In the genomic region with DNA sequence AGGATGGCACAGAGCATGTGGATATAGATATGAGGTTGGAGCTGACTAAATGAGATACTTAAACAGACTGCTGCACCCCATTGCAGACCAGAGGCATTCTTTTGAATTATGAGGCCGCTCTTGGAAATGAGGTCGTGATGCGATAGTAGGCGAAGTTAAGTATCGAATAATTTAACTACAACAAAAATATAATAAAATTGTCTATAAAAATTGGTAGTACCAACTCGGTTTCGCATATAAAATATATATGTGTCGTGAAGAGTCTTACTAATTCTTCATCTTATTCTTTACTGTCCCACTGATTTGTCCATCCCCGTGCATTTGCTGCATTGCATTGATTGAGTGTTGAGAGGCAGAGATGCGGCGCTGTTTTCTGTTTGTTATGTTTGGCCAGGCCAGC, we compare ENCODE assay signal across 4 fruit fly cellular contexts.
A peak's percentile ranks its signal among the peaks of the same experiment; 100 is the strongest.
TF ChIP-seq lines count a peak whose summit lies in the region.

No protein-coding gene starts in this region.

- TF ChIP-seq CTCF in whole organism, embryonic (GFP tag; optimal IDR thresholded peaks at IDR 0.05; lab: Kevin White, UChicago): no peak

TF ChIP-seq in whole organism, embryonic, 481 proteins besides CTCF, POLR2A, EP300 and RAD21:
- TF ChIP-seq dan (GFP tag; IDR thresholded peaks at IDR 0.05; lab: Robert Waterston, UW) (no peak), cad (GFP tag; optimal IDR thresholded peaks at IDR 0.05; lab: Kevin White, UChicago) (peak; percentile 5)
TF ChIP-seq in whole organism, embryonic: peak in this region for 1.

TF ChIP-seq in whole organism, prepupa, 60 proteins besides CTCF, POLR2A, EP300 and RAD21:
- TF ChIP-seq OdsH (GFP tag; optimal IDR thresholded peaks at IDR 0.05; lab: Kevin White, UChicago) (no peak), net (GFP tag; optimal IDR thresholded peaks at IDR 0.05; lab: Kevin White, UChicago) (no peak), svp (GFP tag; lab: Kevin White, UChicago) (peak; percentile 54), Ets21C (GFP tag; optimal IDR thresholded peaks at IDR 0.05; lab: Kevin White, UChicago) (no peak), CG1621 (tag; optimal IDR thresholded peaks at IDR 0.05; lab: Kevin White, UChicago) (no peak), cyc (GFP tag; optimal IDR thresholded peaks at IDR 0.05; lab: Kevin White, UChicago) (no peak), fd85E (GFP tag; optimal IDR thresholded peaks at IDR 0.05; lab: Kevin White, UChicago) (no peak), Eip93F (GFP tag; optimal IDR thresholded peaks at IDR 0.05; lab: Kevin White, UChicago) (no peak), CG3032 (tag; optimal IDR thresholded peaks at IDR 0.05; lab: Kevin White, UChicago) (peak; percentile 6), topi (GFP tag; optimal IDR thresholded peaks at IDR 0.05; lab: Kevin White, UChicago) (no peak), dac (GFP tag; optimal IDR thresholded peaks at IDR 0.05; lab: Kevin White, UChicago) (no peak), Smox (GFP tag; optimal IDR thresholded peaks at IDR 0.05; lab: Kevin White, UChicago) (no peak), vri (GFP tag; optimal IDR thresholded peaks at IDR 0.05; lab: Kevin White, UChicago) (no peak), Eip78C (GFP tag; lab: Kevin White, UChicago) (peak; percentile 73), salr (GFP tag; optimal IDR thresholded peaks at IDR 0.05; lab: Kevin White, UChicago) (no peak), CG11762 (GFP tag; optimal IDR thresholded peaks at IDR 0.05; lab: Kevin White, UChicago; ENCODE audit: insufficient read depth) (no peak), CG10669 (GFP tag; optimal IDR thresholded peaks at IDR 0.05; lab: Kevin White, UChicago) (no peak), Sox15 (GFP tag; optimal IDR thresholded peaks at IDR 0.05; lab: Kevin White, UChicago) (no peak), fd59A (GFP tag; optimal IDR thresholded peaks at IDR 0.05; lab: Kevin White, UChicago) (no peak), Gug (GFP tag; IDR thresholded peaks at IDR 0.05; lab: Robert Waterston, UW) (no peak), ss (GFP tag; optimal IDR thresholded peaks at IDR 0.05; lab: Kevin White, UChicago) (no peak), CG7368 (GFP tag; optimal IDR thresholded peaks at IDR 0.05; lab: Kevin White, UChicago) (no peak), pdm3 (GFP tag; optimal IDR thresholded peaks at IDR 0.05; lab: Kevin White, UChicago) (no peak), CG6854 (GFP tag; optimal IDR thresholded peaks at IDR 0.05; lab: Kevin White, UChicago) (no peak), dsx (GFP tag; optimal IDR thresholded peaks at IDR 0.05; lab: Kevin White, UChicago; ENCODE audit: poor library complexity, severe bottlenecking) (peak; percentile 16), CG6163 (GFP tag; IDR thresholded peaks at IDR 0.05; lab: Robert Waterston, UW) (0 out of 3 replicates have a peak, but pooled peaks have one; percentile 25)

TF ChIP-seq in whole organism, pupa, 21 proteins besides CTCF, POLR2A, EP300 and RAD21:
- TF ChIP-seq CG12605 (GFP tag; IDR thresholded peaks at IDR 0.05; lab: Robert Waterston, UW) (no peak), Pif1B (GFP tag; optimal IDR thresholded peaks at IDR 0.05; lab: Kevin White, UChicago) (no peak), Ets98B (GFP tag; IDR thresholded peaks at IDR 0.05; lab: Robert Waterston, UW) (no peak), CG14655 (GFP tag; optimal IDR thresholded peaks at IDR 0.05; lab: Kevin White, UChicago) (peak; percentile 15), EcR (GFP tag; optimal IDR thresholded peaks at IDR 0.05; lab: Kevin White, UChicago) (no peak), CG13204 (GFP tag; optimal IDR thresholded peaks at IDR 0.05; lab: Kevin White, UChicago) (no peak), CG17806 (tag; optimal IDR thresholded peaks at IDR 0.05; lab: Kevin White, UChicago) (no peak)

TF ChIP-seq in whole organism, wandering third instar larva, 38 proteins besides CTCF, POLR2A, EP300 and RAD21:
- TF ChIP-seq sv (GFP tag; optimal IDR thresholded peaks at IDR 0.05; lab: Kevin White, UChicago): no peak
- TF ChIP-seq dsf (GFP tag; optimal IDR thresholded peaks at IDR 0.05; lab: Kevin White, UChicago; ENCODE audit: borderline replicate concordance): no peak
- no peak for TF ChIP-seq rgr (GFP tag; optimal IDR thresholded peaks at IDR 0.05; lab: Kevin White, UChicago)
- no peak for TF ChIP-seq GATAd (GFP tag; optimal IDR thresholded peaks at IDR 0.05; lab: Kevin White, UChicago)
- no peak for TF ChIP-seq Jra (GFP tag; optimal IDR thresholded peaks at IDR 0.05; lab: Kevin White, UChicago)
- peak; percentile 14 for TF ChIP-seq h (GFP tag; optimal IDR thresholded peaks at IDR 0.05; lab: Kevin White, UChicago)
- peak; percentile 1 for TF ChIP-seq brk (GFP tag; optimal IDR thresholded peaks at IDR 0.05; lab: Kevin White, UChicago)
- TF ChIP-seq CG9705 (GFP tag; optimal IDR thresholded peaks at IDR 0.05; lab: Kevin White, UChicago): no peak
- TF ChIP-seq psq (GFP tag; optimal IDR thresholded peaks at IDR 0.05; lab: Kevin White, UChicago): no peak
- TF ChIP-seq br (GFP tag; optimal IDR thresholded peaks at IDR 0.05; lab: Kevin White, UChicago): no peak
